Worm (Caenorhabditis elegans) whole organism, mixed stage, embryonic: ENCODE measurements around the gene ard-1.

ENCODE experiments used
- M03D4.4 ChIP-seq: sonication (generic microtip); optimal IDR thresholded peaks from 2 replicates; lab custom pipeline; 2017; ENCODE audit warnings: mild to moderate bottlenecking, missing genetic modification characterization, missing compliant biosample characterization
- bed-3 ChIP-seq: fragments of 200-800 bp; sonication (Bioruptor generic); optimal IDR thresholded peaks from 3 replicates; lab custom pipeline; 2018; ENCODE audit warnings: mild to moderate bottlenecking, missing genetic modification characterization, moderate library complexity, missing compliant biosample characterization
- ceh-43 ChIP-seq: fragments of 200-800 bp; sonication (Bioruptor generic); optimal IDR thresholded peaks from 2 replicates; lab custom pipeline; 2018; ENCODE audit warnings: mild to moderate bottlenecking, missing genetic modification characterization, moderate library complexity, missing compliant biosample characterization
- ceh-83 ChIP-seq: fragments of 200-800 bp; sonication (Bioruptor generic); optimal IDR thresholded peaks from 2 replicates; lab custom pipeline; 2018; ENCODE audit warnings: mild to moderate bottlenecking, missing genetic modification characterization, missing compliant biosample characterization
- lsy-2 ChIP-seq: fragments of 150-350 bp; optimal IDR thresholded peaks from 2 replicates; lab custom pipeline; 2014; ENCODE audit warnings: missing biosample characterization, missing genetic modification characterization
- mab-5 ChIP-seq: fragments of 150-350 bp; optimal IDR thresholded peaks from 2 replicates; lab custom pipeline; 2014; ENCODE audit warnings: missing biosample characterization, missing genetic modification characterization
- pha-4 ChIP-seq: fragments of 150-350 bp; optimal IDR thresholded peaks from 2 replicates; lab custom pipeline; 2018; ENCODE audit warnings: missing biosample characterization, missing genetic modification reagents, missing genetic modification characterization
- unc-120 ChIP-seq: sonication (generic microtip); optimal IDR thresholded peaks from 2 replicates; lab custom pipeline; 2017; ENCODE audit warnings: missing genetic modification characterization, missing compliant biosample characterization; ENCODE audit not compliant: poor library complexity, severe bottlenecking
- zip-8 ChIP-seq: fragments of 150-350 bp; optimal IDR thresholded peaks from 2 replicates; lab custom pipeline; 2014; ENCODE audit warnings: missing biosample characterization, missing genetic modification characterization

Gene ard-1

DNA sequence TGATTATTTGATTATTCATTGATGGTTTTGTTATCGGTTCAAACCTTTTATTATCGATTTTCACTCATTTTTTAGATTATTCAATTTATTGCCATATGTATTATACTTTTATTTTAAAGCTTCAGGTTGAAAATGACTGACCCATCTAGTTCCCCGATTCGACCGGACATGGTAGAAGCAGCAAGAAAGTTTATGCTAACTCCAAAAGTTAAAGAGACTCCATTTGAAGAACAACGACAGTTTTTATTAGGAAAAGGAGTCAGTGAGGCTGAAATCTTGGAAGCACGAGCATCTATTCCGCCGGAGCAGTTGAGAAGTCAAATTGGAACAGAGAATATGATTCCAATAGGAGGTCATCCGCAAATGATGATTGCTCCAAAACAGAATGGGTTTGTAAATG is 51.9 kb downstream of the ard-1 start, which contains the start of gene prx-14:
prx-14 (plus strand) TSS at position 120 of the 400 bp plus-strand sequence.
- no peak for TF ChIP-seq bed-3 (GFP tag; lab: Kevin White, UChicago)
- TF ChIP-seq pha-4 (tag; lab: Kevin White, UChicago) = no peak
- TF ChIP-seq zip-8 (tag; lab: Kevin White, UChicago) = no peak
- no peak for TF ChIP-seq ceh-83
- TF ChIP-seq unc-120 (tag; lab: Kevin White, UChicago) = no peak
- TF ChIP-seq M03D4.4 (tag; lab: Kevin White, UChicago) = no peak
- no peak for TF ChIP-seq lsy-2 (tag; lab: Kevin White, UChicago)
- no peak for TF ChIP-seq mab-5
- TF ChIP-seq ceh-43 (GFP tag; lab: Kevin White, UChicago) = no peak
